Worm (Caenorhabditis elegans) whole organism, mixed stage, embryonic: Measurements from ENCODE around the gene nsph-3.2.

ENCODE experiments used
- M03D4.4 ChIP-seq: sonication (generic microtip); optimal IDR thresholded peaks from 2 replicates; lab custom pipeline; 2017; ENCODE audit warnings: mild to moderate bottlenecking, missing genetic modification characterization, missing compliant biosample characterization
- blmp-1 ChIP-seq: fragments of 150-350 bp; optimal IDR thresholded peaks from 2 replicates; lab custom pipeline; 2014; ENCODE audit warnings: missing biosample characterization, missing genetic modification characterization
- ceh-39 ChIP-seq: fragments of 150-350 bp; optimal IDR thresholded peaks from 2 replicates; lab custom pipeline; 2014; ENCODE audit warnings: missing biosample characterization, missing genetic modification characterization
- ceh-43 ChIP-seq: fragments of 200-800 bp; sonication (Bioruptor generic); optimal IDR thresholded peaks from 2 replicates; lab custom pipeline; 2018; ENCODE audit warnings: mild to moderate bottlenecking, missing genetic modification characterization, moderate library complexity, missing compliant biosample characterization
- ces-1 ChIP-seq: fragments of 150-350 bp; optimal IDR thresholded peaks from 2 replicates; lab custom pipeline; 2014; ENCODE audit warnings: missing biosample characterization, missing genetic modification reagents, missing genetic modification characterization
- cnd-1 ChIP-seq: fragments of 200-800 bp; sonication (Bioruptor generic); optimal IDR thresholded peaks from 2 replicates; lab custom pipeline; 2018; ENCODE audit warnings: mild to moderate bottlenecking, missing genetic modification characterization, missing compliant biosample characterization
- drap-1 ChIP-seq: fragments of 200-800 bp; sonication (Bioruptor generic); optimal IDR thresholded peaks from 3 replicates; lab custom pipeline; 2018; ENCODE audit warnings: mild to moderate bottlenecking, missing genetic modification characterization, missing compliant biosample characterization
- elt-1 ChIP-seq: sonication (generic microtip); optimal IDR thresholded peaks from 2 replicates; lab custom pipeline; 2017; ENCODE audit warnings: missing genetic modification characterization, mild to moderate bottlenecking, missing compliant biosample characterization, antibody characterized with exemption, moderate library complexity, borderline replicate concordance; ENCODE audit not compliant: insufficient read depth
- elt-3 ChIP-seq: fragments of 150-350 bp; optimal IDR thresholded peaks from 2 replicates; lab custom pipeline; 2014; ENCODE audit warnings: missing biosample characterization, missing genetic modification characterization
- ham-2 ChIP-seq: fragments of 200-800 bp; sonication (Bioruptor generic); optimal IDR thresholded peaks from 2 replicates; lab custom pipeline; 2018; ENCODE audit warnings: mild to moderate bottlenecking, missing genetic modification characterization, missing compliant biosample characterization
- hlh-1 ChIP-seq: fragments of 150-350 bp; optimal IDR thresholded peaks from 2 replicates; lab custom pipeline; 2014; ENCODE audit warnings: missing biosample characterization, missing genetic modification reagents, missing genetic modification characterization
- lin-13 ChIP-seq: fragments of 150-350 bp; optimal IDR thresholded peaks from 2 replicates; lab custom pipeline; 2014; ENCODE audit warnings: missing biosample characterization, missing genetic modification characterization
- lin-32 ChIP-seq: fragments of 200-800 bp; sonication (Bioruptor generic); optimal IDR thresholded peaks from 2 replicates; lab custom pipeline; 2018; ENCODE audit warnings: mild to moderate bottlenecking, missing genetic modification characterization, missing compliant biosample characterization
- lsy-2 ChIP-seq: fragments of 150-350 bp; optimal IDR thresholded peaks from 2 replicates; lab custom pipeline; 2014; ENCODE audit warnings: missing biosample characterization, missing genetic modification characterization
- mab-5 ChIP-seq: fragments of 150-350 bp; optimal IDR thresholded peaks from 2 replicates; lab custom pipeline; 2014; ENCODE audit warnings: missing biosample characterization, missing genetic modification characterization
- mep-1 ChIP-seq: fragments of 150-350 bp; optimal IDR thresholded peaks from 2 replicates; lab custom pipeline; 2017; ENCODE audit warnings: missing biosample characterization, missing genetic modification reagents, missing genetic modification characterization, inconsistent platforms
- mls-2 ChIP-seq: sonication (generic microtip); optimal IDR thresholded peaks from 2 replicates; lab custom pipeline; 2016; ENCODE audit warnings: mild to moderate bottlenecking, missing genetic modification characterization, moderate library complexity, missing compliant biosample characterization
- nhr-12 ChIP-seq: fragments of 150-350 bp; optimal IDR thresholded peaks from 2 replicates; lab custom pipeline; 2014; ENCODE audit warnings: missing biosample characterization, missing genetic modification characterization
- nhr-2 ChIP-seq: fragments of 150-350 bp; optimal IDR thresholded peaks from 2 replicates; lab custom pipeline; 2014; ENCODE audit warnings: missing biosample characterization, missing genetic modification characterization
- nhr-76 ChIP-seq: sonication (generic microtip); optimal IDR thresholded peaks from 2 replicates; lab custom pipeline; 2017; ENCODE audit warnings: missing biosample characterization, missing genetic modification characterization
- sem-2 ChIP-seq: fragments of 200-800 bp; sonication (Bioruptor generic); optimal IDR thresholded peaks from 2 replicates; lab custom pipeline; 2018; ENCODE audit warnings: mild to moderate bottlenecking, missing genetic modification characterization, missing compliant biosample characterization
- snpc-4 ChIP-seq: fragments of 150-350 bp; optimal IDR thresholded peaks from 2 replicates; lab custom pipeline; 2014; ENCODE audit warnings: missing biosample characterization, missing genetic modification characterization
- sptf-1 ChIP-seq: sonication (generic microtip); optimal IDR thresholded peaks from 2 replicates; lab custom pipeline; 2017; ENCODE audit warnings: mild to moderate bottlenecking, missing genetic modification characterization, moderate library complexity, missing compliant biosample characterization
- tbx-8 ChIP-seq: fragments of 200-800 bp; sonication (Bioruptor generic); optimal IDR thresholded peaks from 2 replicates; lab custom pipeline; 2018; ENCODE audit warnings: mild to moderate bottlenecking, missing genetic modification characterization, moderate library complexity, missing compliant biosample characterization
- unc-120 ChIP-seq: sonication (generic microtip); optimal IDR thresholded peaks from 2 replicates; lab custom pipeline; 2017; ENCODE audit warnings: missing genetic modification characterization, missing compliant biosample characterization; ENCODE audit not compliant: poor library complexity, severe bottlenecking
- unc-39 ChIP-seq: fragments of 150-350 bp; optimal IDR thresholded peaks from 2 replicates; lab custom pipeline; 2014; ENCODE audit warnings: missing biosample characterization, missing genetic modification characterization
- unc-62 ChIP-seq: fragments of 150-350 bp; optimal IDR thresholded peaks from 2 replicates; lab custom pipeline; 2014; ENCODE audit warnings: missing biosample characterization, missing genetic modification reagents, missing genetic modification characterization
- zip-8 ChIP-seq: fragments of 150-350 bp; optimal IDR thresholded peaks from 2 replicates; lab custom pipeline; 2014; ENCODE audit warnings: missing biosample characterization, missing genetic modification characterization
- ztf-11 ChIP-seq: fragments of 150-350 bp; optimal IDR thresholded peaks from 2 replicates; lab custom pipeline; 2014; ENCODE audit warnings: missing biosample characterization, missing genetic modification characterization

Gene nsph-3.2

DNA sequence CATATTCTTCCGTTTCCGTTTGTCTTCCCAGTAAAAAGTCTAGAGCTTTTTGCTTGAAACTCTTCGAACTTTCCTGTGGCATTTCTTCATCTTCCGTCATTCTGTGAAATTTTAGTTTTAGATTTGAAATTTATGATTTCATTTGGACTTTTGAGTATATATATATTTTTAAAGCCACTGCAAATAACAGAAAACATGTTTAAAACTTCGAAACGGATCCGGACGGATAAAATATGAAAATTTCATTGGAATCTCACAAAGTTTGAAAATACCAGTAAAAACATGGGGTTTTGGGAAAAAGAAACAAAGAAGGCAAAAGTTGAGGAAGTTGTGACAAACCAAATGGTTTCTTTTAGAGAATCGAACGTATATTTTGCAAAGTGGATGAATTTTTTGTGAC, 36.3 kb downstream of the nsph-3.2 start, which contains the start of gene pigs-1:
TSS of gene pigs-1 (minus strand) at position 101 of the 400 bp plus-strand sequence.
- TF ChIP-seq mep-1 (no peak), ham-2 (no peak), mab-5 (no peak), ztf-11 (tag; lab: Kevin White, UChicago) (no peak), lsy-2 (tag; lab: Kevin White, UChicago) (no peak), M03D4.4 (tag; lab: Kevin White, UChicago) (no peak), sptf-1 (tag; lab: Kevin White, UChicago) (no peak), unc-120 (tag; lab: Kevin White, UChicago) (no peak), sem-2 (GFP tag; lab: Kevin White, UChicago) (no peak), tbx-8 (GFP tag; lab: Kevin White, UChicago) (no peak)

DNA sequence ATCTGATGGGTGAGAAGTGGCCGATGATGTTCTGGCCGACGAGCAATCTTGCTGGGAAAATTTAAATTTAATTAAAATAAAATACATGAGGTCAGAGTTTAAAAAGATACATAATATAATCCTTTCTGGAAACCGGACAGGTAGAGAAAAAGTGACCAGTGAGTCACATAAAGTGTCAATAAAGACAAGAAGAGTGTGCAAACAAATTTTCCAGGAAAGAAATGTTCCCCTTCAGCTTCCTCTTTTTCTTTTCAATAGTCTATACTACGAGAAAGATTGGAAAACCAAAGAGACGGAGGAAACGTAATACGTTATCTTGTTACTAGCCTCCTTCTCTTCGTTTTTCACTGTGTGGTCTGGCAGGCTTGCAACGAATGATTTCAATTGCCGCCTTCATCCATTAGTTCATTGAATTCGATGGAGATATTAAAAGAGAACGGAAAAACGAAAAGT, 37.9 kb downstream of the nsph-3.2 start, which contains the start of gene tsp-12:
TSS of gene tsp-12 (minus strand) at position 51 of the 453 bp plus-strand sequence.
- TF ChIP-seq ces-1, result peak; percentile 83
- TF ChIP-seq mep-1, result no peak
- no peak for TF ChIP-seq ztf-11 (tag; lab: Kevin White, UChicago)
- TF ChIP-seq drap-1 (GFP tag; lab: Kevin White, UChicago), result no peak
- TF ChIP-seq sptf-1 (tag; lab: Kevin White, UChicago), result peak; percentile 27
- TF ChIP-seq unc-62 (GFP tag; lab: Kevin White, UChicago), result no peak
- no peak for TF ChIP-seq ham-2
- TF ChIP-seq nhr-2 (tag; lab: Kevin White, UChicago), result no peak
- TF ChIP-seq, all 35 proteins: peak for 2

DNA sequence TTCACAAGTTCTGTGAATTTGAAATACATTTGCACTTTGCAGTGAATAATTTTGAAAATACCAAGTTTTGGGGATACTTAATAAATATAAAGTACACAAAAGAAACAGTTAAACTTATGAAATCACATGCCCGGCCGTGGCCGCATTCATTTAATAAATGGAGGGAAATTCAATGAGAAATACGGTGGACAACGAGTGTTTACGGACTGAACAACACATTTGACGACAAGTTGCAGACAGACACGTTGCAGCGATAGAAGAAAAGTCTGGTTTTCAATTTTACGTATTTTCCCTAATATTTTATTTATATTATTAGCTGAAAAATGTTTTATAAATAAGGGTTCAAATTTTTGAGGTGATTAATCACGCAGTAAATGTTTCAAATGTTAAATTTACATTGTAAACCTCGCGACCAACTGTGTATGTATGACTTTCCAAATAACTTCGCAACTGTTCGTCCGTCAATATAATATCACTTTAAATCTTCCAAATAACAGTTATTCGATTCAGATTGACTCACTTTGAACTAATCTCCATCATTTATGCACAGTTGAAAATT, 38.8 kb downstream of the nsph-3.2 start, which contains the start of gene copg-1:
TSS of gene copg-1 (plus strand) at position 509 of the 559 bp plus-strand sequence.
- TF ChIP-seq nhr-2 (tag; lab: Kevin White, UChicago), result peak; percentile 28
- no peak for TF ChIP-seq unc-39 (tag; lab: Kevin White, UChicago)
- peak; percentile 92 for TF ChIP-seq lsy-2 (tag; lab: Kevin White, UChicago)
- TF ChIP-seq ces-1, result peak; percentile 92

DNA sequence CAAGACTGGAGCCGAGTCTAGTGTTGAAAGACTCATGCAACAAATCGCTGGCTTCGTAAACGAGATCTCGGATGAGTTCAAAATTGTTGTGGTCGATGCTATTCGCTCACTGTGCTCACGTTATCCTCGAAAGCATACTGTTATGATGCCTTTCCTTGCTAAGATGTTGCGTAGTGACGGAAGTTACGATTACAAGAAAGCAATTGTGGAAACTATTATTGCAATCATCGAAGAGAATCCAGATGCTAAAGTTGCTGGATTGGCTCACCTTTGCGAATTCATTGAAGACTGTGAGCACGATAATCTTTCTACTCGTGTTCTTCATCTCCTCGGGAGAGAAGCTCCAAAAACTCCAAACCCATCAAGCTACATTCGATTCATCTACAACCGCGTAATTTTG, 40.8 kb downstream of the nsph-3.2 start:
- TF ChIP-seq tbx-8 (GFP tag; lab: Kevin White, UChicago) (no peak), ham-2 (no peak), lin-13 (tag; lab: Kevin White, UChicago) (no peak), elt-1 (tag; lab: Kevin White, UChicago) (no peak), unc-62 (GFP tag; lab: Kevin White, UChicago) (no peak), zip-8 (tag; lab: Kevin White, UChicago) (no peak), nhr-2 (tag; lab: Kevin White, UChicago) (no peak), elt-3 (tag; lab: Kevin White, UChicago) (no peak), M03D4.4 (tag; lab: Kevin White, UChicago) (no peak), drap-1 (GFP tag; lab: Kevin White, UChicago) (no peak), sem-2 (GFP tag; lab: Kevin White, UChicago) (no peak), lin-32 (GFP tag; lab: Kevin White, UChicago) (no peak), mls-2 (tag; lab: Kevin White, UChicago) (no peak), snpc-4 (tag; lab: Kevin White, UChicago) (no peak), nhr-12 (tag; lab: Kevin White, UChicago) (no peak), sptf-1 (tag; lab: Kevin White, UChicago) (no peak), unc-39 (tag; lab: Kevin White, UChicago) (no peak)

DNA sequence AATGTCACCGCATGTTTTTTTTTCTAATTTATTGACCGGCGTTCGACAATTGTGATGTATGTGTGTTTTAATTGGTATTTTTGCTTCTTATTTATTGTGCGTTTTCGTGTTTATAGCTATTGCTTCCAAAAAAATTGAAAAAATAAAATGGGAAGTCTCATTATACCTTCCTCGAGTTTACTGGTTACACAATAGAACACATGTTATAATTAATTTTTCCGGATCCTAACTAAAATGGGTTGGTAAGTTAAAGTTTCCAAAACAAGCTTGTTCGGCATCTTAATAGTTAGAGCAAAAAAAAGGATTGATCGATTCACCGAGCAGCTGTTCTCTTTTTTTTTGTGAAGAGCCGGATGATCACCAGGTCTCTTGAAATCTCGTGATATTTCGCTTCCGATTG, 42.8 kb downstream of the nsph-3.2 start, which contains the start of gene ttr-54:
TSS of gene ttr-54 (plus strand) at position 301 of the 400 bp plus-strand sequence.
- TF ChIP-seq hlh-1 (tag; lab: Kevin White, UChicago), result peak; percentile 56
- no peak for TF ChIP-seq lin-32 (GFP tag; lab: Kevin White, UChicago)

DNA sequence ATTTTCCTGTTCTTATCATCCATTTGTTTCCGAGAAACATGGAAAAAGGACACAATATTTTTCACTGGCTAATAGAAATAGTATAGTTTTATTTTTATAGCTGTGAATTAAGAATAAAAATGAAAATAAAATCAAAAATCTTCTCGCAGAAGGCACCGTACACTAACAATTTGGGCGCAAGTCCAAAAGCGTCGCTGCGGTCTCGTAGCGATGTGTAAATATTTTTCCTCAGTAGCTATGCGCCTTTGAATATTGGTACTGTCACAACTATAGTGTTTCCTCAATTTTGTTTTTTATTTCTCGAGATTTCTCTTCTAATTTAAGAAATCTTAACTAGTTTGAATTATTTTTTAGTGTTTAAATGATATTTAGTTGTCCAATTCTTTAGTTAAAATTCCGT, 44.4 kb downstream of the nsph-3.2 start:
- TF ChIP-seq elt-1 (tag; lab: Kevin White, UChicago) (no peak), blmp-1 (tag; lab: Kevin White, UChicago) (no peak), lsy-2 (tag; lab: Kevin White, UChicago) (no peak), zip-8 (tag; lab: Kevin White, UChicago) (no peak), ceh-39 (tag; lab: Kevin White, UChicago) (no peak), cnd-1 (tag; lab: Kevin White, UChicago) (no peak), ceh-43 (no peak), unc-62 (GFP tag; lab: Kevin White, UChicago) (no peak), nhr-76 (tag; lab: Kevin White, UChicago) (no peak), nhr-12 (tag; lab: Kevin White, UChicago) (no peak), nhr-2 (tag; lab: Kevin White, UChicago) (no peak), unc-120 (tag; lab: Kevin White, UChicago) (no peak), sptf-1 (tag; lab: Kevin White, UChicago) (no peak), ztf-11 (tag; lab: Kevin White, UChicago) (no peak), mls-2 (tag; lab: Kevin White, UChicago) (no peak), ces-1 (no peak)
